Worm (Caenorhabditis elegans) whole organism, L4 larva: ENCODE data around the gene arid-1.

Experiments
- ZK546.5 ChIP-seq, 2 experiments: sonication (generic microtip); optimal IDR thresholded peaks; 2 replicates each; lab custom pipeline; 2017; ENCODE audit warnings: missing biosample characterization in 2 of 2, missing genetic modification characterization in 2 of 2
- attf-4 ChIP-seq: sonication (generic microtip); optimal IDR thresholded peaks from 3 replicates; lab custom pipeline; 2017; ENCODE audit warnings: missing biosample characterization, missing genetic modification characterization
- egl-27 ChIP-seq: sonication (generic microtip); optimal IDR thresholded peaks from 3 replicates; lab custom pipeline; 2017; ENCODE audit warnings: missing biosample characterization, missing genetic modification reagents, missing genetic modification characterization
- jun-1 ChIP-seq: fragments of 150-350 bp; optimal IDR thresholded peaks from 2 replicates; lab custom pipeline; 2014; ENCODE audit warnings: missing biosample characterization, missing genetic modification reagents, missing genetic modification characterization
- lin-39 ChIP-seq: fragments of 150-350 bp; optimal IDR thresholded peaks from 2 replicates; lab custom pipeline; 2014; ENCODE audit warnings: missing biosample characterization, missing genetic modification reagents, missing genetic modification characterization
- lsy-2 ChIP-seq, 2 experiments: fragments of 150-350 bp in 1 of 2; sonication (generic microtip) in 1 of 2; optimal IDR thresholded peaks; 2 replicates each; lab custom pipeline; 2014 to 2017; ENCODE audit warnings: missing biosample characterization in 2 of 2, missing genetic modification characterization in 2 of 2
- rbr-2 ChIP-seq: sonication (generic microtip); optimal IDR thresholded peaks from 2 replicates; lab custom pipeline; 2016; ENCODE audit warnings: missing genotype, missing genetic modification characterization, missing compliant biosample characterization
- set-16 ChIP-seq: fragments of 200-800 bp; sonication (Bioruptor generic); IDR thresholded peaks from 2 replicates; pipeline ENCODE4 v1.3.6; 2022; ENCODE audit warnings: missing genetic modification reagents, missing genetic modification characterization, missing compliant biosample characterization
- unc-62 ChIP-seq, 3 experiments: fragments of 150-350 bp in 1 of 3; sonication (generic microtip); optimal IDR thresholded peaks in 2 of 3; peaks in 1 of 3; 1 replicate in 1 of 3; 2 replicates in 2 of 3; lab custom pipeline; 2014 to 2017; ENCODE audit warnings: missing biosample characterization in 3 of 3, missing genetic modification characterization in 3 of 3, missing genetic modification reagents in 3 of 3, missing genotype in 1 of 3

- no peak for TF ChIP-seq unc-62 (GFP tag; optimal IDR thresholded peaks at IDR 0.05 in 1 of 2; lab: Kevin White, UChicago)
- no peak for TF ChIP-seq unc-62 (tag; optimal IDR thresholded peaks at IDR 0.05; lab: Kevin White, UChicago)
- TF ChIP-seq egl-27 (tag; lab: Kevin White, UChicago): no peak
- no peak for TF ChIP-seq lsy-2 (tag; optimal IDR thresholded peaks at IDR 0.05; lab: Kevin White, UChicago)
- TF ChIP-seq ZK546.5 (tag; optimal IDR thresholded peaks at IDR 0.05; lab: Kevin White, UChicago): no peak
- no peak for TF ChIP-seq rbr-2 (tag; lab: Kevin White, UChicago)
- no peak for TF ChIP-seq set-16
- no peak for TF ChIP-seq attf-4 (tag; lab: Kevin White, UChicago)
- TF ChIP-seq lin-39 (tag; lab: Kevin White, UChicago): no peak
- TF ChIP-seq jun-1 (tag; lab: Kevin White, UChicago): no peak
Observed at ce11 chrV:238094-238493, 52.1 kb downstream of the arid-1 start, which contains the start of gene R02C2.1.
